Worm (Caenorhabditis elegans) whole organism, midembryonic: ENCODE measurements around the gene B0457.6.

Experiments used
- T22C8.4 ChIP-seq: fragments of 200-800 bp; sonication (Bioruptor generic); IDR thresholded peaks from 2 replicates; pipeline ENCODE4 v1.3.6; 2022; ENCODE audit warnings: missing genetic modification characterization, missing compliant biosample characterization
- cog-1 ChIP-seq: sonication (generic microtip); optimal IDR thresholded peaks from 2 replicates; lab custom pipeline; 2016; ENCODE audit warnings: missing genetic modification characterization, missing compliant biosample characterization
- flt-1 ChIP-seq: fragments of 200-800 bp; sonication (Bioruptor generic); IDR thresholded peaks from 2 replicates; pipeline ENCODE4 v1.3.6; 2022; ENCODE audit warnings: missing genetic modification characterization, missing compliant biosample characterization
- klf-2 ChIP-seq: fragments of 200-800 bp; sonication (Bioruptor generic); conservative IDR thresholded peaks from 2 replicates; pipeline ENCODE4 v1.3.6; 2022; ENCODE audit warnings: missing genetic modification reagents, missing genetic modification characterization, missing compliant biosample characterization
- med-1 ChIP-seq: sonication (generic microtip); optimal IDR thresholded peaks from 2 replicates; lab custom pipeline; 2017; ENCODE audit warnings: missing genetic modification characterization, mild to moderate bottlenecking, missing compliant biosample characterization, antibody characterized with exemption, missing genetic modification reagents; ENCODE audit not compliant: insufficient read depth
- ref-1 ChIP-seq: fragments of 200-800 bp; sonication (Bioruptor generic); conservative IDR thresholded peaks from 2 replicates; pipeline ENCODE4 v1.3.6; 2022; ENCODE audit warnings: missing genetic modification reagents, missing genetic modification characterization, missing compliant biosample characterization
- tab-1 ChIP-seq: fragments of 200-800 bp; sonication (Bioruptor generic); IDR thresholded peaks from 2 replicates; pipeline ENCODE4 v1.3.6; 2022; ENCODE audit warnings: missing genetic modification characterization, missing compliant biosample characterization
- ztf-23 ChIP-seq: fragments of 200-800 bp; sonication (Bioruptor generic); IDR thresholded peaks from 2 replicates; pipeline ENCODE4 v1.3.6; 2022; ENCODE audit warnings: missing genetic modification reagents, missing genetic modification characterization, missing compliant biosample characterization
- ztf-29 ChIP-seq: fragments of 200-800 bp; sonication (Bioruptor generic); IDR thresholded peaks from 2 replicates; pipeline ENCODE4 v1.3.6; 2022; ENCODE audit warnings: missing genetic modification reagents, missing genetic modification characterization, missing compliant biosample characterization

B0457.6 gene

DNA sequence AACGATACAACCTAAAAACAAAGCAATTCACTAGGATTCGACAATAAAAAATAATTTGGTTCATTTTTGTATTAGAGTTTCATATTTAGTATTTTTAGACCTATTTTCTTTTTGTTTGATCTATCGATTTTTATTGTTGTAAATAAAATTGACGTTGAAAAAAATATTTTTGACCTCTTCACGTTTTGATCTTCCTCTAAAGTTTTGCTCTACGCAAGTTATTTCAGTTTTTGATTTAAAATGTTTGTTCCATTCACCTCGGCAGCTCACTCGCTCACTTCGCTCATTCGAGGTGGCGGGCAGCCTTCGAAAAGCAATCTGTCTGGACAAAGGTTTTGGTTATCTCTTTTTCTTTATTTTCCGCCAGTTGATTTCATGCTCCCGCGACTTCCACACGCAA lies 8.5 kb downstream of the B0457.6 start, which contains the start of gene enol-1:
Gene enol-1, plus strand, starts transcription at position 235 of the 400 bp plus-strand sequence.
- TF ChIP-seq ztf-29 (no peak), med-1 (GFP tag; lab: Kevin White, UChicago) (no peak), tab-1 (GFP tag; lab: Robert Waterston, UW) (no peak), ref-1 (GFP tag; lab: Robert Waterston, UW) (no peak), cog-1 (tag; lab: Kevin White, UChicago) (no peak), flt-1 (GFP tag; lab: Robert Waterston, UW) (no peak)

ce11 chrII:8931405-8932149 lies 9.4 kb downstream of the B0457.6 start:
- TF ChIP-seq ref-1 (GFP tag; lab: Robert Waterston, UW) (no peak), tab-1 (GFP tag; lab: Robert Waterston, UW) (no peak), T22C8.4 (GFP tag; lab: Robert Waterston, UW) (no peak), flt-1 (GFP tag; lab: Robert Waterston, UW) (no peak), cog-1 (tag; lab: Kevin White, UChicago) (no peak), klf-2 (no peak), ztf-23 (GFP tag; lab: Robert Waterston, UW) (no peak), ztf-29 (no peak), med-1 (GFP tag; lab: Kevin White, UChicago) (no peak)

- no peak for TF ChIP-seq ref-1 (GFP tag; lab: Robert Waterston, UW)
- TF ChIP-seq flt-1 (GFP tag; lab: Robert Waterston, UW) = no peak
- TF ChIP-seq med-1 (GFP tag; lab: Kevin White, UChicago) = no peak
- no peak for TF ChIP-seq ztf-29
- TF ChIP-seq ztf-23 (GFP tag; lab: Robert Waterston, UW) = no peak
- TF ChIP-seq tab-1 (GFP tag; lab: Robert Waterston, UW) = no peak
- no peak for TF ChIP-seq T22C8.4 (GFP tag; lab: Robert Waterston, UW)
- no peak for TF ChIP-seq cog-1 (tag; lab: Kevin White, UChicago)
- no peak for TF ChIP-seq klf-2
Observed at ce11 chrII:8932392-8932791, 10.2 kb downstream of the B0457.6 start.

ce11 chrII:8933693-8934432 lies 11.6 kb downstream of the B0457.6 start, which contains the start of gene T21B10.3:
T21B10.3 (plus strand) TSS chrII:8934382.
- TF ChIP-seq ztf-23 (GFP tag; lab: Robert Waterston, UW) = no peak
- TF ChIP-seq klf-2 = no peak
- no peak for TF ChIP-seq tab-1 (GFP tag; lab: Robert Waterston, UW)
- TF ChIP-seq ref-1 (GFP tag; lab: Robert Waterston, UW) = no peak
- no peak for TF ChIP-seq T22C8.4 (GFP tag; lab: Robert Waterston, UW)

DNA sequence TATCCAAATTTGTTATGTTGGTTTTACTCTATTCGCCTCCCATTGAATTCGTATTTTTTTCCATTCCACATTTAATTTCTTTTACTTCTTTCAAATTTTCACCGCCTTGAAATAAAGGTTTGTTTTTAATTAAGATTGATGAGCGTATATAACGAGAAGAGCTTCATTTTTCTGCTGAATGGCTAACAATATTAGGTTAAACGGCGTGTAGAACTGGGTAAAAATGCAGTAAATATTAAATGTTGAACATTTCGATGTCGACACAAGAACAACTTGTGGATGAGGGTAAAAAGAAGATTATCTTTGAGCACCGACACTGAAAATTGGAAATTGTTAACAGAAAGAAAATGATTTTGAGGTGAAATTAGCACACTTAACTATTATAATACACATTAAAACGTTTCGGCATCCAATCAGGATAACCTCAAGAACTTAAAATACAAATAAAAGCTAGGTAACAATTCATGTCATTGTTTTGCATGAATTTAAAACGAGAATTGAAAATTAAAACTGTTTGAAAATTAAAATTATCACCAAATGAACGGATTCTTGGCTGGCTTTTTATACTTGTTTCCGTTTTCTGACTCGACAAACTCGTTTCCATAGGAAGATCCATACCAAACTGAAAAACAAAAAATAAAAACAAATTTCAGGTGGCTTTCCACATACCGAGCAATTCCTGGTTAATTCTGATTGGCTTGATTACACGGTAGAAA lies 16.8 kb downstream of the B0457.6 start:
- TF ChIP-seq T22C8.4 (GFP tag; lab: Robert Waterston, UW) = no peak
- TF ChIP-seq ztf-23 (GFP tag; lab: Robert Waterston, UW) = no peak
- TF ChIP-seq tab-1 (GFP tag; lab: Robert Waterston, UW) = no peak
- TF ChIP-seq cog-1 (tag; lab: Kevin White, UChicago) = no peak
- no peak for TF ChIP-seq flt-1 (GFP tag; lab: Robert Waterston, UW)
- no peak for TF ChIP-seq klf-2
- no peak for TF ChIP-seq med-1 (GFP tag; lab: Kevin White, UChicago)
- no peak for TF ChIP-seq ztf-29
- no peak for TF ChIP-seq ref-1 (GFP tag; lab: Robert Waterston, UW)

- TF ChIP-seq tab-1 (GFP tag; lab: Robert Waterston, UW) (no peak), klf-2 (no peak), ztf-29 (no peak), cog-1 (tag; lab: Kevin White, UChicago) (no peak), flt-1 (GFP tag; lab: Robert Waterston, UW) (no peak), med-1 (GFP tag; lab: Kevin White, UChicago) (no peak), ref-1 (GFP tag; lab: Robert Waterston, UW) (no peak), T22C8.4 (GFP tag; lab: Robert Waterston, UW) (no peak), ztf-23 (GFP tag; lab: Robert Waterston, UW) (no peak)
Observed at ce11 chrII:8940362-8940940, 18.2 kb downstream of the B0457.6 start, which contains the start of the genes set-17 and T21B10.4. set-17 (minus strand) TSS chrII:8940488. T21B10.4 (plus strand) TSS chrII:8940894.

DNA sequence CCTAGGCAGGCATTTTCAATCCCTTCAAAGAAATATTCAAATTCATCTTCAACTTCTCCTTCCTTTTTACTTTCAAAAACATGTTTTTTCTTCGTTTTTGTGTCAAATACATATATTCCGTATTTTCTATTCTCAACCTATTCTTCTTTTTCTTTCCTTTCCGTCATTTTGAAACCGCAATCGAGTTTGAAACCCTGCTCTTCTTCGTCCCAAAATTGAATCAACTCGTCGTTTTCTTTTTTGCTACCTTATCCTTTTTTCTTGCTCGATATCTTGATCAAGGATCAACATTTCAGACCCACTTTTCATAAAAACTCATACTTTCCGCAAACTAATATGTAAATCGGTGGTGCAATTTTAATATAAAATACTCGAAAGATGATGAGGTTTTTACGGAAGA lies 22.9 kb downstream of the B0457.6 start:
- TF ChIP-seq ref-1 (GFP tag; lab: Robert Waterston, UW) (no peak), tab-1 (GFP tag; lab: Robert Waterston, UW) (no peak), ztf-23 (GFP tag; lab: Robert Waterston, UW) (no peak), flt-1 (GFP tag; lab: Robert Waterston, UW) (no peak), klf-2 (no peak), cog-1 (tag; lab: Kevin White, UChicago) (no peak), T22C8.4 (GFP tag; lab: Robert Waterston, UW) (no peak), med-1 (GFP tag; lab: Kevin White, UChicago) (no peak), ztf-29 (no peak)

DNA sequence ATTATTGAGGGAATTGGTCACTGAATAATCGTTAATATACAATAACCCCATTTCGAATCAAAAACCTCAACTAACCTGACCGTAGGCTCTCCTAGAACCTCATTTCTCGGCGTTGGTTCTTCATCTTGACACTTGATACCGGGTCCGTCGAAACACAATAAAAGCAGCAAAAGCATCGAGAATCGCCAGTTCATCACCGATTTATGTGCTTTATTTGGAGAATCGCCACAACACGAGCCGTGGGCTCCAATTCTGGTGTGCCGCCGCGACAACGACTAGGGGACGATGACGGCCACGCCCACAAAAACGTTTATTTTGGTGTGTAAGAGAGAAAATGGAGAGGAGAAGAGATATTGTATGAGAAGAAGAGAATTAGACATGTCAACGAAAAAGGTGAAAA lies 25.2 kb downstream of the B0457.6 start, which contains the start of gene cutl-15:
Gene cutl-15, minus strand, starts transcription at position 298 of the 400 bp plus-strand sequence.
- TF ChIP-seq tab-1 (GFP tag; lab: Robert Waterston, UW) = no peak
- no peak for TF ChIP-seq med-1 (GFP tag; lab: Kevin White, UChicago)
